Worm (Caenorhabditis elegans): ENCODE data around the gene K06G5.3.
A peak's percentile ranks its signal among the peaks of the same experiment; 100 is the strongest.

K06G5.3 gene

ce11 chrX:14223156-14223555 is at the start of gene K06G5.3:
TSS of gene K06G5.3 (minus strand) at chrX:14223256.
- TF ChIP-seq ctbp-1 (GFP tag; IDR thresholded peaks at IDR 0.05) = no peak
- TF ChIP-seq nhr-77 (tag; optimal IDR thresholded peaks at IDR 0.05) = no peak
- TF ChIP-seq ceh-20 (GFP tag; IDR thresholded peaks at IDR 0.05) = no peak
- no peak for TF ChIP-seq tra-1 (GFP tag; IDR thresholded peaks at IDR 0.05)
- TF ChIP-seq lin-13 (GFP tag; optimal IDR thresholded peaks at IDR 0.05) = no peak
- TF ChIP-seq lin-15B (tag; optimal IDR thresholded peaks at IDR 0.05) = no peak
- TF ChIP-seq madf-5 (GFP tag; IDR thresholded peaks at IDR 0.05) = no peak
- TF ChIP-seq ceh-44 (GFP tag; IDR thresholded peaks at IDR 0.05) = no peak
- no peak for TF ChIP-seq lin-38 (GFP tag; IDR thresholded peaks at IDR 0.05)
- TF ChIP-seq R02D3.7 (tag; optimal IDR thresholded peaks at IDR 0.05) = no peak
- TF ChIP-seq skn-1 (tag; optimal IDR thresholded peaks at IDR 0.05) = no peak
- TF ChIP-seq jun-1 (tag; optimal IDR thresholded peaks at IDR 0.05) = no peak
- TF ChIP-seq lin-39 (tag; optimal IDR thresholded peaks at IDR 0.05) = no peak
- TF ChIP-seq lin-29 (GFP tag; IDR thresholded peaks at IDR 0.05) = no peak

DNA sequence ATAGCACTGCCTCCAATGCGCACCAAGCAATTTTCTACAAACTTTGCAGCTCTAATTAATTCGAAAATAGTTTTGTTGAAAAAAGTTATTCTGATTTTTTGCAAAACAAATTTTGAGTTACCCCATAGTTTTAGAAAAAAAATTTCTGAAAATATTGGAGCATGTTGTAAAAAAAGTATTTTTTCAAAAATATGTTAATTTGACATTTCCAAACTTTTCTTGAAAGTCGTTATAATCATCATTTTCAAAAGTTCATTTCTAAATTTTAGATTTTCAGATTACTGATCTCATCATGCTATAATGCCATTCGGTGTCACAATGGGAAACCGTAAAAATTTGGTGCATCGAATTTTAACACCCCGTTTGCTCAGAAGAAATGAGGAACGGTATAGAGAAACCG is 44.7 kb upstream of the K06G5.3 start, which contains the start of gene del-1:
Gene del-1, plus strand, starts transcription at position 301 of the 400 bp plus-strand sequence.
- TF ChIP-seq zip-2 (tag; optimal IDR thresholded peaks at IDR 0.05) (no peak), ceh-28 (tag; optimal IDR thresholded peaks at IDR 0.05) (no peak), set-16 (GFP tag; IDR thresholded peaks at IDR 0.05) (no peak), egl-43 (GFP tag; IDR thresholded peaks at IDR 0.05) (no peak), cey-2 (tag; optimal IDR thresholded peaks at IDR 0.05; ENCODE audit: borderline replicate concordance, insufficient read depth) (no peak), madf-9 (GFP tag; conservative IDR thresholded peaks at IDR 0.05) (no peak), madf-5 (GFP tag; IDR thresholded peaks at IDR 0.05) (no peak), daf-19 (GFP tag; conservative IDR thresholded peaks at IDR 0.05) (no peak), daf-8 (GFP tag; IDR thresholded peaks at IDR 0.05) (no peak), nhr-6 (tag; optimal IDR thresholded peaks at IDR 0.05) (no peak)

- TF ChIP-seq unc-62 (GFP tag; optimal IDR thresholded peaks at IDR 0.05 in 1 of 2) = peak in 1 of 2 experiments; percentile 95
- no peak for TF ChIP-seq unc-62 (tag; optimal IDR thresholded peaks at IDR 0.05)
- TF ChIP-seq F44E2.7 (GFP tag; IDR thresholded peaks at IDR 0.05) = no peak
- TF ChIP-seq nhr-41 (GFP tag; IDR thresholded peaks at IDR 0.05) = no peak
Observed at ce11 chrX:14267170-14267569, 44.1 kb upstream of the K06G5.3 start.

ce11 chrX:14263473-14263872 is 40.4 kb upstream of the K06G5.3 start, which contains the start of gene E02H4.8:
TSS of gene E02H4.8 (minus strand) at chrX:14263573.
- TF ChIP-seq unc-62 (GFP tag; optimal IDR thresholded peaks at IDR 0.05 in 1 of 2) (peak in 1 of 2 experiments; percentile 41), unc-62 (tag; optimal IDR thresholded peaks at IDR 0.05) (no peak), tag-97 (GFP tag; IDR thresholded peaks at IDR 0.05) (no peak)

ce11 chrX:14257661-14258060 is 34.6 kb upstream of the K06G5.3 start, which contains the start of gene E02H4.4:
TSS of gene E02H4.4 (plus strand) at chrX:14257961.
- TF ChIP-seq gei-8 (GFP tag; optimal IDR thresholded peaks at IDR 0.05) = no peak
- TF ChIP-seq hlh-11 (tag; optimal IDR thresholded peaks at IDR 0.05) = no peak
- no peak for TF ChIP-seq aly-2 (tag; optimal IDR thresholded peaks at IDR 0.05)
- TF ChIP-seq Y105C5A.15 (GFP tag; IDR thresholded peaks at IDR 0.05) = no peak
- no peak for TF ChIP-seq zag-1 (tag; optimal IDR thresholded peaks at IDR 0.05)
- TF ChIP-seq cey-2 (tag; optimal IDR thresholded peaks at IDR 0.05; ENCODE audit: borderline replicate concordance, insufficient read depth) = no peak
- TF ChIP-seq madf-5 (GFP tag; IDR thresholded peaks at IDR 0.05) = no peak
- TF ChIP-seq lin-1 (GFP tag; IDR thresholded peaks at IDR 0.05) = no peak
- TF ChIP-seq ceh-62 (tag; optimal IDR thresholded peaks at IDR 0.05) = no peak
- no peak for TF ChIP-seq skn-1 (tag; optimal IDR thresholded peaks at IDR 0.05)
- no peak for TF ChIP-seq dmd-6 (GFP tag; IDR thresholded peaks at IDR 0.05)
- no peak for TF ChIP-seq T20F7.1 (GFP tag; optimal IDR thresholded peaks at IDR 0.05)

Data from whole organism, L4 larva.